Worm (Caenorhabditis elegans): ENCODE results near the gene ets-4.

ce11 chrX:6509813-6510212, 8.9 kb upstream of the ets-4 start:
- TF ChIP-seq lin-15B (tag; optimal IDR thresholded peaks at IDR 0.05) (no peak), ztf-11 (tag; optimal IDR thresholded peaks at IDR 0.05) (no peak), egl-27 (tag; optimal IDR thresholded peaks at IDR 0.05) (no peak)

Measured in whole organism, L3 larva.